Worm (Caenorhabditis elegans) whole organism, early embryonic: ENCODE results near the gene fip-7.

Experiments used
- B0310.2 ChIP-seq: sonication (generic microtip); optimal IDR thresholded peaks from 2 replicates; lab custom pipeline; 2016; ENCODE audit warnings: mild to moderate bottlenecking, missing genetic modification characterization, missing compliant biosample characterization
- ama-1 ChIP-seq: fragments of 150-350 bp; optimal IDR thresholded peaks from 2 replicates; lab custom pipeline; 2014
- ceh-13 ChIP-seq: fragments of 200-800 bp; sonication (Bioruptor generic); optimal IDR thresholded peaks from 2 replicates; lab custom pipeline; 2018; ENCODE audit warnings: mild to moderate bottlenecking, missing genetic modification characterization, missing compliant biosample characterization
- flt-1 ChIP-seq: fragments of 200-800 bp; sonication (Bioruptor generic); IDR thresholded peaks from 2 replicates; pipeline ENCODE4 v1.3.6; 2022; ENCODE audit warnings: missing genetic modification characterization, missing compliant biosample characterization
- hmg-4 ChIP-seq: fragments of 200-800 bp; sonication (Bioruptor generic); optimal IDR thresholded peaks from 2 replicates; lab custom pipeline; 2018; ENCODE audit warnings: mild to moderate bottlenecking, missing genetic modification characterization, missing compliant biosample characterization
- scrt-1 ChIP-seq: fragments of 200-800 bp; sonication (Bioruptor generic); IDR thresholded peaks from 2 replicates; pipeline ENCODE4 v1.3.6; 2022; ENCODE audit warnings: missing genetic modification characterization, missing compliant biosample characterization
- sea-1 ChIP-seq: fragments of 200-800 bp; sonication (Bioruptor generic); conservative IDR thresholded peaks from 2 replicates; pipeline ENCODE4 v1.3.6; 2022; ENCODE audit warnings: missing genetic modification characterization, missing compliant biosample characterization

DNA sequence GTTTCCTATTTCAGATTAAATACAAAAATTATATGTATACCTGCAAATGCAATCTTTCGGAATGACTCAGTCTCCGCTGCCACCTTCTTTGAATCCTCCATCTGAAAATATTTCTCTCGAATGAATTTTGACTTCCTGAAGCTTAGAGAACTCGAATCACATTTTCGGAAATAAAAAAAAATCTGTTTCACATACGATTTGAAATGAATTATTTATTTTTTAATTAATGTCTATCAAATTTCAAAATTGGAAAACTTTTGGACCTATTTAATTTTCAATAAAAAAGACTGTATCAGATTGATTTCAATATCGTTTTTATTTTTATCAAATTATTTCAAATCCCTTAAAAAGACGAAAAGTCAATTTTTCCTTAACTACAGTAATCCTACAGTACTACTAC lies 23.3 kb upstream of the fip-7 start, which contains the start of gene col-137:
- no peak for TF ChIP-seq ama-1 (lab: Kevin White, UChicago)
- TF ChIP-seq ceh-13 (GFP tag; lab: Kevin White, UChicago): no peak
- no peak for TF ChIP-seq B0310.2 (tag; lab: Kevin White, UChicago)
- TF ChIP-seq scrt-1 (GFP tag; lab: Robert Waterston, UW): no peak
- no peak for TF ChIP-seq flt-1 (GFP tag; lab: Robert Waterston, UW)
- TF ChIP-seq sea-1 (GFP tag; lab: Robert Waterston, UW): no peak
- TF ChIP-seq hmg-4 (GFP tag; lab: Kevin White, UChicago): no peak
